Fruit fly (Drosophila melanogaster): ENCODE data around the gene Sap30.
A peak's percentile ranks its signal among the peaks of the same experiment; 100 is the strongest.

The Sap30 gene

dm6 chrX:16816500-16816899 is 29.4 kb downstream of the Sap30 start:
- TF ChIP-seq CG34367 (tag; optimal IDR thresholded peaks at IDR 0.05) (no peak), EcR (GFP tag; optimal IDR thresholded peaks at IDR 0.05) (no peak), Snoo (tag; optimal IDR thresholded peaks at IDR 0.05) (no peak), Ets98B (GFP tag; IDR thresholded peaks at IDR 0.05) (no peak), fd96Ca (GFP tag; IDR thresholded peaks at IDR 0.05) (no peak), Pif1B (GFP tag; optimal IDR thresholded peaks at IDR 0.05) (no peak), D1 (tag; optimal IDR thresholded peaks at IDR 0.05) (no peak), CG10348 (GFP tag; IDR thresholded peaks at IDR 0.05) (no peak), rn (GFP tag; IDR thresholded peaks at IDR 0.05) (no peak), CG13204 (GFP tag; optimal IDR thresholded peaks at IDR 0.05) (no peak), CG9948 (tag; optimal IDR thresholded peaks at IDR 0.05) (no peak), CG17806 (tag; optimal IDR thresholded peaks at IDR 0.05) (no peak), gl (tag; optimal IDR thresholded peaks at IDR 0.05) (no peak), CG8159 (tag; optimal IDR thresholded peaks at IDR 0.05) (no peak), CG4496 (GFP tag; IDR thresholded peaks at IDR 0.05) (no peak)

dm6 chrX:16818186-16818585 is 31.1 kb downstream of the Sap30 start:
- TF ChIP-seq CG4496 (GFP tag; IDR thresholded peaks at IDR 0.05) (no peak), D1 (tag; optimal IDR thresholded peaks at IDR 0.05) (no peak), CG8301 (tag; optimal IDR thresholded peaks at IDR 0.05) (no peak), fd96Ca (GFP tag; IDR thresholded peaks at IDR 0.05) (no peak), CG15710 (tag; optimal IDR thresholded peaks at IDR 0.05) (no peak), CG32121 (GFP tag; IDR thresholded peaks at IDR 0.05) (no peak), Pif1A (GFP tag; optimal IDR thresholded peaks at IDR 0.05) (no peak), gl (tag; optimal IDR thresholded peaks at IDR 0.05) (no peak), rn (GFP tag; IDR thresholded peaks at IDR 0.05) (no peak), CG34367 (tag; optimal IDR thresholded peaks at IDR 0.05) (no peak), CG14655 (GFP tag; optimal IDR thresholded peaks at IDR 0.05) (no peak), CG9948 (tag; optimal IDR thresholded peaks at IDR 0.05) (no peak), Snoo (tag; optimal IDR thresholded peaks at IDR 0.05) (no peak), Ets98B (GFP tag; IDR thresholded peaks at IDR 0.05) (no peak), CG8159 (tag; optimal IDR thresholded peaks at IDR 0.05) (no peak), CG13204 (GFP tag; optimal IDR thresholded peaks at IDR 0.05) (no peak)

DNA sequence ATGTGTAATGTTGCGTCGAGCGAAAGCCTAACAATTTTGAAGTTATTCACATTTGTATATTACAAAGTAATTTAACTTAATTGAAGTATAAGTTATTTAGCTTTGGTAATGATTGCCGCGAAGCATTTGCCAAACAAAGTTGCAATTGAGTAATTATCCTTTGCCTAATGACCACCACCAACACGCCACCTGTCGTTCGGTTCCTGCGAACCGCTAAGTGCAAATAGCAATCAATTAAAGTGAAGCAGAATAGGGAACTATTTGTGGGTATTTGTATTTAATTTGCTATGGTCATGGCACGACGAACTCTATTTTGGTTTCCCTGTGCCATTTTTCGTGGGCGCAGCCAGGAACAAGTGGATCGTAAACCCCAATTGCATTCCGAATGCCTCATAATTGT is 33.6 kb downstream of the Sap30 start:
- TF ChIP-seq CG10348 (GFP tag; IDR thresholded peaks at IDR 0.05) (no peak), CG9948 (tag; optimal IDR thresholded peaks at IDR 0.05) (no peak), CG12605 (GFP tag; IDR thresholded peaks at IDR 0.05) (no peak), CG14655 (GFP tag; optimal IDR thresholded peaks at IDR 0.05) (no peak), fd96Ca (GFP tag; IDR thresholded peaks at IDR 0.05) (no peak)

- peak; percentile 4 for TF ChIP-seq CG17806 (tag; optimal IDR thresholded peaks at IDR 0.05)
- TF ChIP-seq Snoo (tag; optimal IDR thresholded peaks at IDR 0.05), result no peak
- no peak for TF ChIP-seq CG34367 (tag; optimal IDR thresholded peaks at IDR 0.05)
- TF ChIP-seq gl (tag; optimal IDR thresholded peaks at IDR 0.05), result no peak
- 0 out of 3 replicates have a peak, but pooled peaks have one; percentile 14 for TF ChIP-seq fd96Ca (GFP tag; IDR thresholded peaks at IDR 0.05)
- peak; percentile 36 for TF ChIP-seq CG14655 (GFP tag; optimal IDR thresholded peaks at IDR 0.05)
- TF ChIP-seq D1 (tag; optimal IDR thresholded peaks at IDR 0.05), result no peak
- peak; percentile 66 for TF ChIP-seq CG32121 (GFP tag; IDR thresholded peaks at IDR 0.05)
- TF ChIP-seq CG8159 (tag; optimal IDR thresholded peaks at IDR 0.05), result no peak
- TF ChIP-seq CG10348 (GFP tag; IDR thresholded peaks at IDR 0.05), result no peak
- TF ChIP-seq CG4496 (GFP tag; IDR thresholded peaks at IDR 0.05), result peak; percentile 61; the same call in 2 of the 3 replicates
- no peak for TF ChIP-seq CG13204 (GFP tag; optimal IDR thresholded peaks at IDR 0.05)
- TF ChIP-seq Pif1B (GFP tag; optimal IDR thresholded peaks at IDR 0.05), result no peak
- TF ChIP-seq Pif1A (GFP tag; optimal IDR thresholded peaks at IDR 0.05), result peak; percentile 31
- TF ChIP-seq CG9948 (tag; optimal IDR thresholded peaks at IDR 0.05), result no peak
- no peak for TF ChIP-seq CG12605 (GFP tag; IDR thresholded peaks at IDR 0.05)
- peak; percentile 29 for TF ChIP-seq CG8301 (tag; optimal IDR thresholded peaks at IDR 0.05)
Measured at dm6 chrX:16821216-16821615, 34.1 kb downstream of the Sap30 start.

dm6 chrX:16822080-16822479 is 35.0 kb downstream of the Sap30 start:
- TF ChIP-seq EcR (GFP tag; optimal IDR thresholded peaks at IDR 0.05) (no peak), fd96Ca (GFP tag; IDR thresholded peaks at IDR 0.05) (peak; percentile 84), Snoo (tag; optimal IDR thresholded peaks at IDR 0.05) (peak; percentile 55), CG17806 (tag; optimal IDR thresholded peaks at IDR 0.05) (peak; percentile 75), CG10348 (GFP tag; IDR thresholded peaks at IDR 0.05) (peak; percentile 67), Pif1A (GFP tag; optimal IDR thresholded peaks at IDR 0.05) (peak; percentile 68), CG13204 (GFP tag; optimal IDR thresholded peaks at IDR 0.05) (peak; percentile 24), gl (tag; optimal IDR thresholded peaks at IDR 0.05) (peak; percentile 15), Pif1B (GFP tag; optimal IDR thresholded peaks at IDR 0.05) (peak; percentile 66), CG15710 (tag; optimal IDR thresholded peaks at IDR 0.05) (peak; percentile 83), CG8301 (tag; optimal IDR thresholded peaks at IDR 0.05) (peak; percentile 73), rn (GFP tag; IDR thresholded peaks at IDR 0.05) (peak; percentile 71), Ets98B (GFP tag; IDR thresholded peaks at IDR 0.05) (peak; percentile 88), CG34367 (tag; optimal IDR thresholded peaks at IDR 0.05) (peak; percentile 68), D1 (tag; optimal IDR thresholded peaks at IDR 0.05) (peak; percentile 21), CG32121 (GFP tag; IDR thresholded peaks at IDR 0.05) (peak; percentile 89), CG4496 (GFP tag; IDR thresholded peaks at IDR 0.05) (peak; percentile 90), CG14655 (GFP tag; optimal IDR thresholded peaks at IDR 0.05) (peak; percentile 70), CG12605 (GFP tag; IDR thresholded peaks at IDR 0.05) (peak; percentile 87), CG8159 (tag; optimal IDR thresholded peaks at IDR 0.05) (peak; percentile 74), CG9948 (tag; optimal IDR thresholded peaks at IDR 0.05) (peak; percentile 77)

DNA sequence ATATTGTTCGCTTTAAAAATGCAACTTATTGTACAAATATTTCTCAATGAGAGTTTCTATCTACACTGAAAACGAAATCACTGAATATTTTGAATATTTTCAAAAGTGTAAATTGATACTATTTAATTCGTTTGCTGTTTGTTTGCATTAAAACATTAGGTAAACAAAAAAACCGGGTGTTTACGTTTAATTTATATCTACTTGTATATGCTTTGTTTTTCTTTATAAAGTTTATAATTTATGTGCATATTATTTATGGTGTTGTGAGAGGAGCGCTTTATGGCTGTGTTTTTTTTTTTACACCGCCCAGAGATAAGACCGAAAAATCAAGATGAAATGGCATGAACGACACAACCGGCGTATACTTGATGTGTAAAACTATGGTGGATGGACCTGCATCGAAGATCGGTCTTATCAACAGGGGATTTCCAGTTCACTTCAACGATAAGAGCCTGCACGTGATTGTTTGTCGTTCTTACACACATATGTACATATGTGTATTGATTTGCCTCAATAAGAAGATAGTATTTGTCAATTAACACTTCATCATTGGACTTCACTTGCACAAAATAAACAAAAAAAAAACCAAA is 42.5 kb downstream of the Sap30 start:
- peak; percentile 46 for TF ChIP-seq CG9948 (tag; optimal IDR thresholded peaks at IDR 0.05)
- TF ChIP-seq EcR (GFP tag; optimal IDR thresholded peaks at IDR 0.05), result no peak
- TF ChIP-seq CG8159 (tag; optimal IDR thresholded peaks at IDR 0.05), result peak; percentile 51
- TF ChIP-seq CG13204 (GFP tag; optimal IDR thresholded peaks at IDR 0.05), result no peak
- TF ChIP-seq Pif1B (GFP tag; optimal IDR thresholded peaks at IDR 0.05), result no peak
- no peak for TF ChIP-seq gl (tag; optimal IDR thresholded peaks at IDR 0.05)
- TF ChIP-seq CG34367 (tag; optimal IDR thresholded peaks at IDR 0.05), result peak; percentile 28
- no peak for TF ChIP-seq rn (GFP tag; IDR thresholded peaks at IDR 0.05)
- TF ChIP-seq fd96Ca (GFP tag; IDR thresholded peaks at IDR 0.05), result no peak
- TF ChIP-seq CG15710 (tag; optimal IDR thresholded peaks at IDR 0.05), result peak; percentile 24
- TF ChIP-seq Snoo (tag; optimal IDR thresholded peaks at IDR 0.05), result no peak
- no peak; the same call in 1 of the 2 replicates for TF ChIP-seq Ets98B (GFP tag; IDR thresholded peaks at IDR 0.05)
- TF ChIP-seq Pif1A (GFP tag; optimal IDR thresholded peaks at IDR 0.05), result no peak
- TF ChIP-seq CG12605 (GFP tag; IDR thresholded peaks at IDR 0.05), result no peak
- TF ChIP-seq CG8301 (tag; optimal IDR thresholded peaks at IDR 0.05), result peak; percentile 26
- TF ChIP-seq CG4496 (GFP tag; IDR thresholded peaks at IDR 0.05), result no peak
- TF ChIP-seq D1 (tag; optimal IDR thresholded peaks at IDR 0.05), result no peak
- no peak for TF ChIP-seq CG10348 (GFP tag; IDR thresholded peaks at IDR 0.05)
- no peak for TF ChIP-seq CG32121 (GFP tag; IDR thresholded peaks at IDR 0.05)
- TF ChIP-seq CG17806 (tag; optimal IDR thresholded peaks at IDR 0.05), result peak; percentile 48
- TF ChIP-seq CG14655 (GFP tag; optimal IDR thresholded peaks at IDR 0.05), result peak; percentile 20

Data from whole organism, pupa.